Fruit fly (Drosophila melanogaster) Kc167 (cell line): ENCODE results near the gene Elba3.

ENCODE experiments used
- Sin3A ChIP-seq: fragments of >200 bp; optimal IDR thresholded peaks from 2 replicates; lab custom pipeline; 2018; ENCODE audit warnings: missing external identifiers
- h ChIP-seq: fragments of >200 bp; optimal IDR thresholded peaks from 3 replicates; lab custom pipeline; 2018; ENCODE audit warnings: missing external identifiers
- insv ChIP-seq: fragments of >200 bp; optimal IDR thresholded peaks from 3 replicates; lab custom pipeline; 2018; ENCODE audit warnings: missing external identifiers
- psq ChIP-seq: fragments of >200 bp; optimal IDR thresholded peaks from 2 replicates; lab custom pipeline; 2017; ENCODE audit warnings: missing external identifiers

- no peak for TF ChIP-seq psq (lab: Kevin White, UChicago)
- no peak for TF ChIP-seq h (lab: Kevin White, UChicago)
- TF ChIP-seq Sin3A (lab: Kevin White, UChicago): no peak
- TF ChIP-seq insv (lab: Kevin White, UChicago): no peak
Measured at dm6 chr2L:4698837-4699236, 11.5 kb downstream of the Elba3 start.
